Worm (Caenorhabditis elegans): ENCODE data around the gene cpf-1.
A peak's percentile ranks its signal among the peaks of the same experiment; 100 is the strongest.

The cpf-1 gene

DNA sequence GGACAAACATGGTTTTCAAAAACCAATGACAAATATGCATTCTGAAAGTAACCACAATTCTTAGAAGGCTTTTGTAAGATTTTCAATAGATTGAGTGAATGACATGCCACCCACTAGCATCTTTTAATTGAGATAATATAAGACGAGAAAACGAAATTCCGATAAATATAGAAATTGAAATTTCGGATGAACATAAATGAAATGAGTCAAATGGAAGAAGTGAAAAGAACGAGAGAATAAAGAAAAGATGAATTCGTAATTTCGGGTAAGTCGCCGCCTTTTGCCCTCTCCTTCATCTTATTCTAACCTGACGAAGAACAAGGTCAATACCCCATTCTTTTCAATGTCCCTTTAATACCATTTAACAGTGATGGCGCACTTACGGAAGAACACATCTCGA lies 40.1 kb upstream of the cpf-1 start:
- no peak for TF ChIP-seq akir-1 (GFP tag; optimal IDR thresholded peaks at IDR 0.05)
- TF ChIP-seq nfyb-1 (GFP tag; IDR thresholded peaks at IDR 0.05) = no peak
- no peak for TF ChIP-seq ceh-91 (GFP tag; IDR thresholded peaks at IDR 0.05)
- TF ChIP-seq hmg-1.2 (GFP tag; IDR thresholded peaks at IDR 0.05) = no peak
- TF ChIP-seq Y53G8AR.9 (GFP tag; conservative IDR thresholded peaks at IDR 0.05) = no peak

DNA sequence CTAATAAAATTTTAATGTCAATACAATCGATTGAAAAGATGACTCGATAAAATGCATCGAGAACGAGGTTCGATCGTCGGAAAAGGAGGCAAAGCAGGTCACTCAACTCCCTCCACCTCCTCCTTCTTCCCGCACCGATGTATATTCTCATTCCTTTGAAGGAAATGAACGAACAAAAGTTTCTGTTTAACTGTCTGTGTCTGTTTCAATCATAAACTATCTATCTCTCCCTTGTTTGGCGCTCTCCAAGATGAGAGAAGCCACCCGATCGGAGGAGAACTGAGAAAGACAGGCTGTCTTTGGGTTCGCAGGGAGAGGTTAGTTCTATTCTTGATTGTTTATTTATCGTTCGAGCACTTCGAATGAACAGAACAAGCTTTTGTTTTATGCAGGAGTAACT lies 38.9 kb upstream of the cpf-1 start, which contains the start of gene D2085.7:
TSS of gene D2085.7 (plus strand) at position 251 of the 400 bp plus-strand sequence.
- TF ChIP-seq chd-7 (tag; optimal IDR thresholded peaks at IDR 0.05) (no peak), hmg-1.2 (GFP tag; IDR thresholded peaks at IDR 0.05) (peak; percentile 28; the same call in 1 of the 2 replicates)

DNA sequence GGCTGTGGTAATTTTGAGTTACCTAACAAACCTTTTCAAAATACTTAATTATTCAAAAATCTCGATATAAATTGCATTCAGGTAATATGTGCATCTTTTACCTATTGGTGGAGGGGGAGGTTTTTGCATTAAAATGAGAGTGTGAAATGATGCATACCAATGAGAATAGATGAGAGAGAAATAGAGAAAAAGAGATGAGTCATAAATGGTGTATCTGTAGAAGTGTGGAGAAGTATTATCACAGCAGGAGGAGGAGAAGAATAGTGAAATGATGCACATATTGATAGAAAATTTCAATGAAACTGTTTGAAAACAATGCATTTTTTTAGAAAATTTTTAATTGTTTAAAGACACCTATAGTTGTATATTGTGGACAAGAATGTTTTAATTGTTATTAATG lies 38.3 kb upstream of the cpf-1 start:
- TF ChIP-seq nhr-80 (tag; optimal IDR thresholded peaks at IDR 0.05) (peak; percentile 13), F22D6.2 (tag; optimal IDR thresholded peaks at IDR 0.05) (no peak), K11D2.4 (GFP tag; IDR thresholded peaks at IDR 0.05) (no peak)

DNA sequence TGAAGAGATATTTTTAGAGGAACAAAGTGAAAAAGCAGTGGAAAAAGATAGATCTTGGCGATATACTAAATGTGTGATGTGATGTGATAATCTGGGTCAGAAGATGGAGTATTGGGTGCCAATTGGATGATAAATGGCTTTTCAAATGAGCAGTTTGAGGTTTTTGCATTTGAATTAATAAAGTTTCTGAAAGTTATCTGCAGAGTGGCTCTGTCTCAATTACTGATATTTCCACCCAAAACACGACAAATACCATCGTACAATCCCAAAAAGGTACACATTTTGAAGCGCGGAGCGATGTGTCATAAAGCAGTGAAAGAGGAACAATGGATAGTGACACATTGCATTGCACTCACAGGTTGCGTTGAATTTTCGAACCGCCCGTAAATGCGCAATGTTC lies 37.3 kb upstream of the cpf-1 start:
- TF ChIP-seq nhr-179 (tag; optimal IDR thresholded peaks at IDR 0.05) (no peak), B0336.3 (GFP tag; IDR thresholded peaks at IDR 0.05) (no peak)

DNA sequence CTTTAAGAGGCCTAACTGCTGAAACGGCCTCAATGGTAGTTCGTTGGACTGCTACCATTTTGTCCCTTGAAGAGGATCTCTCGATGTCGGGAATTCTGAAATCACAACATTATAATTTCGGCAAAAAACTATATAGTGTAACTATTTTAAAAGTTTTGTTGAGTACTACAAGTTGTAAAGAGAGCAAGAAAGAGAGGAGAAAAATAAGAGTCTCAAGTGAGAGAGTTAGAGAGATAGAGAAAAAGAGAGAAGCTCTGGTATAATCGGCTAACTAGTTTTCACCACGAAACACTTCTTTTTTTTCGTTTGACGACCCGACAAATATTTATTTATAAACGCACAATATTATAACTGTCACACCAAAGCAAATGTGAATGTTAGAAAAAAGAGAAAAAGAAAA lies 35.4 kb upstream of the cpf-1 start, which contains the start of gene vab-9:
TSS of gene vab-9 (minus strand) at position 101 of the 400 bp plus-strand sequence.
- no peak for TF ChIP-seq Y56A3A.18 (GFP tag; IDR thresholded peaks at IDR 0.05)
- no peak for TF ChIP-seq sptf-2 (GFP tag; optimal IDR thresholded peaks at IDR 0.05)
- no peak for TF ChIP-seq ZK185.1 (tag; optimal IDR thresholded peaks at IDR 0.05; ENCODE audit: poor library complexity, severe bottlenecking)
- TF ChIP-seq hrde-1 (tag; optimal IDR thresholded peaks at IDR 0.05; ENCODE audit: borderline replicate concordance) = no peak
- TF ChIP-seq mxl-1 (tag; optimal IDR thresholded peaks at IDR 0.05) = no peak
- TF ChIP-seq him-1 (tag; optimal IDR thresholded peaks at IDR 0.05) = no peak

DNA sequence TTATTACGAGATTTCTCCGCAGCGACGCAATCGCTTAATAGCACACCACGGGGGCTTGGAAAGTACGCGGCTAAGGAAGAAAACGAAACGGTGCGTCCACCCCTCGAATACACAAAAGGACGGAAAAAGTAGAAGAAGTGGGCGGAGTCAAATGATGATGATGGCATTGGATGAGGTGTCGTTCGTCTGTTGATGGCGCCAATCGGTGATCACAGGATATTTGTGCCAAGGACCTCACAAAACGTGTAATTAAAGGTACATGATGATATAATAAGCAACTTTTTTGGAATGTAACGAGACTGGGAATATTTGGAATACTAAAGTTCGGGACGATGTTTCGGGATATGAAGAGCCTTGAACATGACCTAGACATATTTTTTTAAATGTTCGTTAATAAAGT lies 32.1 kb upstream of the cpf-1 start, which contains the start of gene cutl-12:
TSS of gene cutl-12 (minus strand) at position 101 of the 400 bp plus-strand sequence.
- no peak for TF ChIP-seq let-607 (tag; optimal IDR thresholded peaks at IDR 0.05)
- 0 out of 2 replicates have a peak, but pooled peaks have one; percentile 39 for TF ChIP-seq madf-3 (GFP tag; IDR thresholded peaks at IDR 0.05)
- TF ChIP-seq lin-35 (GFP tag; optimal IDR thresholded peaks at IDR 0.05) = no peak
- no peak for TF ChIP-seq dox-1 (GFP tag; IDR thresholded peaks at IDR 0.05)
- TF ChIP-seq T07F8.4 (tag; optimal IDR thresholded peaks at IDR 0.05) = no peak
- TF ChIP-seq fkh-3 (tag; optimal IDR thresholded peaks at IDR 0.05) = no peak

DNA sequence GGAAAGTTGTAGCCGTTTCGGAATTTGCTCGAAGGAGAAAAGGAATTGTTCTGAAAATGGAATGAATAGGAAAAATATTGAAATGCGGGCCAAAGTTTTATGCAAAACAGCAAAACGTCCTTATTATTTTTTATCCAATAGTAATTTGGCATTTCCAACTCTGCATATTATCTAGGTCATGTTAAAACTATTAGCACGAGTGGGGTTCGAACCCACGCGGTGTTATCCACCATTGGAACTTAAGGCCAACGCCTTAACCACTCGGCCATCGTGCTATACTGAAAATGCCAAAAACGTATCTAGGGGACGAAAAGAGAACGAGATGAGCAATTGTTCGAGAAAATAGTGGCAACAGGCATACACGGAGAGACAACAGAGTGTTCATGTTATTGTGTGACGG lies 29.5 kb upstream of the cpf-1 start:
- TF ChIP-seq hmg-1.2 (GFP tag; IDR thresholded peaks at IDR 0.05) (no peak), dpl-1 (GFP tag; optimal IDR thresholded peaks at IDR 0.05) (no peak), Y53F4B.3 (GFP tag; IDR thresholded peaks at IDR 0.05) (no peak), rcor-1 (GFP tag; IDR thresholded peaks at IDR 0.05) (no peak), attf-3 (GFP tag; conservative IDR thresholded peaks at IDR 0.05) (no peak), T07F8.4 (tag; optimal IDR thresholded peaks at IDR 0.05) (no peak), aptf-3 (GFP tag; IDR thresholded peaks at IDR 0.05) (no peak), ets-4 (GFP tag; optimal IDR thresholded peaks at IDR 0.05) (no peak), Y79H2A.3 (GFP tag; conservative IDR thresholded peaks at IDR 0.05) (no peak), F52B5.7 (tag; optimal IDR thresholded peaks at IDR 0.05) (no peak), C17E4.6 (GFP tag; IDR thresholded peaks at IDR 0.05) (no peak), lin-26 (GFP tag; IDR thresholded peaks at IDR 0.05) (0 out of 2 replicates have a peak, but pooled peaks have one; percentile 60), ztf-28 (GFP tag; IDR thresholded peaks at IDR 0.05) (no peak), tlf-1 (GFP tag; optimal IDR thresholded peaks at IDR 0.05) (no peak), nfya-1 (tag; optimal IDR thresholded peaks at IDR 0.05; ENCODE audit: borderline replicate concordance, insufficient read depth) (no peak), ztf-3 (GFP tag; optimal IDR thresholded peaks at IDR 0.05) (no peak), cebp-2 (GFP tag; IDR thresholded peaks at IDR 0.05) (no peak), F57A8.1 (GFP tag; optimal IDR thresholded peaks at IDR 0.05) (no peak)

All from whole organism, young adult.